Fruit fly (Drosophila melanogaster): Measurements from ENCODE around the gene Hakai.

Hakai gene

DNA sequence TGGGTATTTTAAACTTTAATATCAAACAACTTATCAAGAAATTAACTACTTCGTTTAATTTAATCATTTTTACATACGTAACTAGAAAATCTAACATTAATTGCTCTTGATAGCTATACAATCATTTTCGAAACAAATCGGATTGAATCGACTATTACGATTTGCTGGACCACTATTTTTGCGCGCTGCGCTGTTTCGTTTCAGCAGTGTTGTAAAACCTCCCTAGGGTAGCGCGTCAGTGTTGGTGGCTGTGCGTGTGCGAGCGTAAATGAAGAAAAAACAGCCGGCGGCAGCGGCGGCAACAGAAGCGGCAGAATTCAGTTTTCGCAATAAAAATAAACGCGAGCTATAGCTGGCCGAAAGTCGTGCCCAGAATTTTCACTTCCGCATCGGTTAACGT, 49.0 kb downstream of the Hakai start, which contains the start of gene CG33116 (continued):
- TF ChIP-seq Pdp1 (GFP tag; optimal IDR thresholded peaks at IDR 0.05) (peak; percentile 77 to 80), MESR4 (GFP tag; optimal IDR thresholded peaks at IDR 0.05) (peak; percentile 57), pfk (GFP tag; optimal IDR thresholded peaks at IDR 0.05) (peak; percentile 23), Hmx (GFP tag; optimal IDR thresholded peaks at IDR 0.05) (peak; percentile 54), Bgb (GFP tag; IDR thresholded peaks at IDR 0.05; ENCODE audit: partially characterized antibody) (peak; percentile 27; the same call in 1 of the 2 replicates), Sox102F (GFP tag; optimal IDR thresholded peaks at IDR 0.05) (peak; percentile 76), CG30431 (GFP tag; optimal IDR thresholded peaks at IDR 0.05) (peak; percentile 70), Xrp1 (GFP tag; IDR thresholded peaks at IDR 0.05) (peak; percentile 77), btn (GFP tag; optimal IDR thresholded peaks at IDR 0.05) (peak; percentile 59), Dad (GFP tag; optimal IDR thresholded peaks at IDR 0.05) (peak; percentile 82), fru (optimal IDR thresholded peaks at IDR 0.05) (no peak), sima (GFP tag; optimal IDR thresholded peaks at IDR 0.05) (peak; percentile 1), Lhr (GFP tag; optimal IDR thresholded peaks at IDR 0.05) (peak; percentile 44), E2f1 (GFP tag; IDR thresholded peaks at IDR 0.05) (peak; percentile 72), Dip2 (GFP tag; IDR thresholded peaks at IDR 0.05) (no peak), CG17568 (GFP tag; optimal IDR thresholded peaks at IDR 0.05) (peak; percentile 72), CG6765 (GFP tag; optimal IDR thresholded peaks at IDR 0.05) (peak; percentile 71), hth (optimal IDR thresholded peaks at IDR 0.05) (no peak), YL-1 (GFP tag; optimal IDR thresholded peaks at IDR 0.05) (peak; percentile 68), pho (GFP tag; optimal IDR thresholded peaks at IDR 0.05) (peak; percentile 81), prd (optimal IDR thresholded peaks at IDR 0.05) (no peak), prd (GFP tag; IDR thresholded peaks at IDR 0.05) (peak; percentile 76), CG16863 (GFP tag; optimal IDR thresholded peaks at IDR 0.05) (peak; percentile 65), CG10565 (GFP tag; optimal IDR thresholded peaks at IDR 0.05) (peak; percentile 19), CG17186 (GFP tag; optimal IDR thresholded peaks at IDR 0.05) (peak; percentile 70), CG18011 (GFP tag; optimal IDR thresholded peaks at IDR 0.05) (peak; percentile 58), lov (optimal IDR thresholded peaks at IDR 0.05) (no peak), lov (GFP tag; IDR thresholded peaks at IDR 0.05) (peak; percentile 81), CG15073 (GFP tag; optimal IDR thresholded peaks at IDR 0.05) (no peak), CG10147 (GFP tag; optimal IDR thresholded peaks at IDR 0.05) (peak; percentile 45), grau (tag; optimal IDR thresholded peaks at IDR 0.05) (peak; percentile 81), tna (GFP tag; IDR thresholded peaks at IDR 0.05; ENCODE audit: partially characterized antibody) (no peak), Blimp-1 (GFP tag; optimal IDR thresholded peaks at IDR 0.05) (peak; percentile 72), CG13287 (GFP tag; IDR thresholded peaks at IDR 0.05; ENCODE audit: partially characterized antibody) (peak; percentile 54), CG10431 (GFP tag; optimal IDR thresholded peaks at IDR 0.05) (peak; percentile 45), CG8478 (optimal IDR thresholded peaks at IDR 0.05) (no peak), Mad (GFP tag; optimal IDR thresholded peaks at IDR 0.05) (peak; percentile 84), TFAM (GFP tag; optimal IDR thresholded peaks at IDR 0.05) (peak; percentile 23), CG14860 (GFP tag; IDR thresholded peaks at IDR 0.05; ENCODE audit: partially characterized antibody) (no peak), run (tag; optimal IDR thresholded peaks at IDR 0.05) (peak; percentile 41), shn (GFP tag; optimal IDR thresholded peaks at IDR 0.05) (peak; percentile 89), CG18619 (GFP tag; optimal IDR thresholded peaks at IDR 0.05) (peak; percentile 82), CG13624 (GFP tag; optimal IDR thresholded peaks at IDR 0.05) (peak; percentile 85), fd64A (GFP tag; optimal IDR thresholded peaks at IDR 0.05) (peak; percentile 34), CG15696 (tag; optimal IDR thresholded peaks at IDR 0.05) (peak; percentile 85), HmgZ (tag; optimal IDR thresholded peaks at IDR 0.05) (peak; percentile 89), eve (GFP tag; optimal IDR thresholded peaks at IDR 0.05) (no peak), Oaz (GFP tag; IDR thresholded peaks at IDR 0.05) (peak; percentile 56; the same call in 1 of the 2 replicates), D19B (GFP tag; optimal IDR thresholded peaks at IDR 0.05) (peak; percentile 47), schlank (tag; optimal IDR thresholded peaks at IDR 0.05) (peak; percentile 69), knrl (GFP tag; IDR thresholded peaks at IDR 0.05; ENCODE audit: partially characterized antibody) (0 out of 3 replicates have a peak, but pooled peaks have one; percentile 34)

Measured in whole organism, embryonic.